Fruit fly (Drosophila melanogaster) whole organism, prepupa: Measurements from ENCODE around the gene Hipk.

Experiments
- CG10631 ChIP-seq: fragments of 200-800 bp; sonication (Bioruptor generic); optimal IDR thresholded peaks from 2 replicates; lab custom pipeline; 2016; ENCODE audit warnings: missing biosample characterization, missing genetic modification characterization
- CG10669 ChIP-seq: fragments of 200-800 bp; sonication (Bioruptor generic); optimal IDR thresholded peaks from 3 replicates; lab custom pipeline; 2018; ENCODE audit warnings: missing biosample characterization, mild to moderate bottlenecking, missing genetic modification characterization, moderate library complexity
- CG11294 ChIP-seq: fragments of 200-800 bp; sonication (Bioruptor generic); IDR thresholded peaks from 2 replicates; pipeline ENCODE4 v1.3.6; 2022; ENCODE audit warnings: missing biosample characterization, missing genetic modification characterization
- CG11902 ChIP-seq: fragments of 200-800 bp; sonication (Bioruptor generic); optimal IDR thresholded peaks from 3 replicates; lab custom pipeline; 2016; ENCODE audit warnings: missing biosample characterization, missing genetic modification characterization
- CG15336 ChIP-seq: fragments of 200-800 bp; sonication (Bioruptor generic); IDR thresholded peaks from 2 replicates; pipeline ENCODE4 v1.3.6; 2022; ENCODE audit warnings: missing biosample characterization, missing genetic modification characterization
- CG1621 ChIP-seq: fragments of 200-800 bp; sonication (Bioruptor generic); optimal IDR thresholded peaks from 3 replicates; lab custom pipeline; 2018; ENCODE audit warnings: missing biosample characterization, mild to moderate bottlenecking, missing genetic modification characterization
- CG16779 ChIP-seq: fragments of 200-800 bp; sonication (Bioruptor generic); optimal IDR thresholded peaks from 3 replicates; lab custom pipeline; 2017; ENCODE audit warnings: missing biosample characterization, mild to moderate bottlenecking, missing genetic modification characterization
- CG31627 ChIP-seq: fragments of 200-800 bp; sonication (Bioruptor generic); optimal IDR thresholded peaks from 3 replicates; lab custom pipeline; 2016; ENCODE audit warnings: missing biosample characterization, missing genetic modification characterization
- CG32006 ChIP-seq: fragments of 200-800 bp; sonication (Bioruptor generic); optimal IDR thresholded peaks from 3 replicates; lab custom pipeline; 2017; ENCODE audit warnings: missing biosample characterization, mild to moderate bottlenecking, missing genetic modification characterization
- CG34406 ChIP-seq: fragments of 200-800 bp; sonication (Bioruptor generic); optimal IDR thresholded peaks from 3 replicates; lab custom pipeline; 2016; ENCODE audit warnings: missing biosample characterization, missing genetic modification characterization
- CG3919 ChIP-seq: fragments of 200-800 bp; sonication (Bioruptor generic); optimal IDR thresholded peaks from 3 replicates; lab custom pipeline; 2016; ENCODE audit warnings: missing biosample characterization, missing genetic modification characterization
- CG4318 ChIP-seq: fragments of 200-800 bp; sonication (Bioruptor generic); optimal IDR thresholded peaks from 3 replicates; lab custom pipeline; 2017; ENCODE audit warnings: missing biosample characterization, mild to moderate bottlenecking, missing genetic modification characterization
- CG6276 ChIP-seq: fragments of 200-800 bp; sonication (Bioruptor generic); optimal IDR thresholded peaks from 2 replicates; lab custom pipeline; 2017; ENCODE audit warnings: missing biosample characterization, mild to moderate bottlenecking, missing genetic modification characterization
- CG6792 ChIP-seq: fragments of 200-800 bp; sonication (Bioruptor generic); optimal IDR thresholded peaks from 3 replicates; lab custom pipeline; 2016; ENCODE audit warnings: missing biosample characterization, missing genetic modification characterization
- CG6808 ChIP-seq: fragments of 200-800 bp; sonication (Bioruptor generic); optimal IDR thresholded peaks from 3 replicates; lab custom pipeline; 2017; ENCODE audit warnings: missing biosample characterization, missing genetic modification characterization, mild to moderate bottlenecking, moderate library complexity, missing genetic modification reagents
- CG6854 ChIP-seq: fragments of 200-800 bp; sonication (Bioruptor generic); optimal IDR thresholded peaks from 2 replicates; lab custom pipeline; 2017; ENCODE audit warnings: missing biosample characterization, mild to moderate bottlenecking, missing genetic modification characterization
- CG8319 ChIP-seq: fragments of 200-800 bp; sonication (Bioruptor generic); optimal IDR thresholded peaks from 3 replicates; lab custom pipeline; 2016; ENCODE audit warnings: missing biosample characterization, missing genetic modification characterization
- CG9139 ChIP-seq: fragments of 200-800 bp; sonication (Bioruptor generic); optimal IDR thresholded peaks from 3 replicates; lab custom pipeline; 2017; ENCODE audit warnings: missing biosample characterization, mild to moderate bottlenecking, missing genetic modification characterization
- Eip75B ChIP-seq: fragments of 200-800 bp; sonication (Bioruptor generic); optimal IDR thresholded peaks from 3 replicates; lab custom pipeline; 2016; ENCODE audit warnings: missing biosample characterization, missing genetic modification characterization
- Eip78C ChIP-seq: fragments of 200-800 bp; sonication (Bioruptor generic); peaks from one replicate; lab custom pipeline; 2016; ENCODE audit warnings: missing biosample characterization, missing genetic modification characterization
- Eip93F ChIP-seq: fragments of 200-800 bp; sonication (Bioruptor generic); optimal IDR thresholded peaks from 2 replicates; lab custom pipeline; 2016; ENCODE audit warnings: missing biosample characterization, mild to moderate bottlenecking, missing genetic modification characterization
- Ets21C ChIP-seq: fragments of 200-800 bp; sonication (Bioruptor generic); optimal IDR thresholded peaks from 3 replicates; lab custom pipeline; 2016; ENCODE audit warnings: missing biosample characterization, missing genetic modification characterization
- Hr38 ChIP-seq: sonication (Bioruptor generic); optimal IDR thresholded peaks from 2 replicates; lab custom pipeline; 2016; ENCODE audit warnings: missing biosample characterization, missing genetic modification characterization
- Lpt ChIP-seq: fragments of 200-800 bp; sonication (Bioruptor generic); optimal IDR thresholded peaks from 3 replicates; lab custom pipeline; 2016; ENCODE audit warnings: missing biosample characterization, missing genetic modification characterization
- Met ChIP-seq: fragments of 200-800 bp; sonication (Bioruptor generic); optimal IDR thresholded peaks from 3 replicates; lab custom pipeline; 2016; ENCODE audit warnings: missing biosample characterization, missing genetic modification characterization
- OdsH ChIP-seq: fragments of 200-800 bp; sonication (Bioruptor generic); optimal IDR thresholded peaks from 3 replicates; lab custom pipeline; 2016; ENCODE audit warnings: missing biosample characterization, missing genetic modification characterization
- Sox102F ChIP-seq: fragments of 200-800 bp; sonication (Bioruptor generic); optimal IDR thresholded peaks from 2 replicates; lab custom pipeline; 2016; ENCODE audit warnings: missing biosample characterization, mild to moderate bottlenecking, missing genetic modification characterization
- Sox14 ChIP-seq: fragments of 200-800 bp; sonication (Bioruptor generic); optimal IDR thresholded peaks from 3 replicates; lab custom pipeline; 2016; ENCODE audit warnings: missing biosample characterization, missing genetic modification characterization
- Sox15 ChIP-seq: fragments of 200-800 bp; sonication (Bioruptor generic); optimal IDR thresholded peaks from 3 replicates; lab custom pipeline; 2016; ENCODE audit warnings: missing biosample characterization, missing genetic modification characterization
- achi ChIP-seq: fragments of 200-800 bp; sonication (Bioruptor generic); optimal IDR thresholded peaks from 3 replicates; lab custom pipeline; 2016; ENCODE audit warnings: missing biosample characterization, missing genetic modification characterization
- acj6 ChIP-seq: fragments of 200-800 bp; sonication (Bioruptor generic); optimal IDR thresholded peaks from 3 replicates; lab custom pipeline; 2016; ENCODE audit warnings: missing biosample characterization, missing genetic modification characterization
- dac ChIP-seq: fragments of 200-800 bp; sonication (Bioruptor generic); optimal IDR thresholded peaks from 2 replicates; lab custom pipeline; 2017; ENCODE audit warnings: missing biosample characterization, mild to moderate bottlenecking, missing genetic modification characterization
- dsx ChIP-seq: fragments of 200-800 bp; optimal IDR thresholded peaks from 3 replicates; lab custom pipeline; 2019; ENCODE audit warnings: missing biosample characterization, mild to moderate bottlenecking, missing genetic modification characterization, moderate library complexity; ENCODE audit not compliant: poor library complexity, severe bottlenecking
- esn ChIP-seq: fragments of 200-800 bp; sonication (Bioruptor generic); optimal IDR thresholded peaks from 2 replicates; lab custom pipeline; 2016; ENCODE audit warnings: missing biosample characterization, mild to moderate bottlenecking, missing genetic modification characterization, moderate library complexity
- fd59A ChIP-seq: fragments of 200-800 bp; sonication (Bioruptor generic); optimal IDR thresholded peaks from 2 replicates; lab custom pipeline; 2017; ENCODE audit warnings: missing biosample characterization, mild to moderate bottlenecking, missing genetic modification characterization, missing genetic modification reagents
- fd85E ChIP-seq: fragments of 200-800 bp; sonication (Bioruptor generic); optimal IDR thresholded peaks from 3 replicates; lab custom pipeline; 2016; ENCODE audit warnings: missing biosample characterization, missing genetic modification characterization
- lz ChIP-seq: fragments of 200-800 bp; sonication (Bioruptor generic); optimal IDR thresholded peaks from 3 replicates; lab custom pipeline; 2016; ENCODE audit warnings: missing biosample characterization, missing genetic modification characterization
- net ChIP-seq: fragments of 200-800 bp; sonication (Bioruptor generic); optimal IDR thresholded peaks from 3 replicates; lab custom pipeline; 2016; ENCODE audit warnings: missing biosample characterization, missing genetic modification characterization
- ss ChIP-seq, 2 experiments: fragments of 200-800 bp; sonication (Bioruptor generic); optimal IDR thresholded peaks; 2 replicates in 1 of 2; 3 replicates in 1 of 2; lab custom pipeline; 2017 to 2018; ENCODE audit warnings: mild to moderate bottlenecking in 2 of 2, missing biosample characterization in 2 of 2, missing genetic modification characterization in 2 of 2, moderate library complexity in 1 of 2
- svp ChIP-seq: fragments of 200-800 bp; sonication (Bioruptor generic); peaks from one replicate; lab custom pipeline; 2016; ENCODE audit warnings: missing biosample characterization, missing genetic modification characterization
- topi ChIP-seq: fragments of 200-800 bp; sonication (Bioruptor generic); optimal IDR thresholded peaks from 3 replicates; lab custom pipeline; 2016; ENCODE audit warnings: missing biosample characterization, missing genetic modification characterization
- vri ChIP-seq: fragments of 200-800 bp; sonication (Bioruptor generic); optimal IDR thresholded peaks from 3 replicates; lab custom pipeline; 2016; ENCODE audit warnings: missing biosample characterization, mild to moderate bottlenecking, missing genetic modification characterization

Hipk gene

DNA sequence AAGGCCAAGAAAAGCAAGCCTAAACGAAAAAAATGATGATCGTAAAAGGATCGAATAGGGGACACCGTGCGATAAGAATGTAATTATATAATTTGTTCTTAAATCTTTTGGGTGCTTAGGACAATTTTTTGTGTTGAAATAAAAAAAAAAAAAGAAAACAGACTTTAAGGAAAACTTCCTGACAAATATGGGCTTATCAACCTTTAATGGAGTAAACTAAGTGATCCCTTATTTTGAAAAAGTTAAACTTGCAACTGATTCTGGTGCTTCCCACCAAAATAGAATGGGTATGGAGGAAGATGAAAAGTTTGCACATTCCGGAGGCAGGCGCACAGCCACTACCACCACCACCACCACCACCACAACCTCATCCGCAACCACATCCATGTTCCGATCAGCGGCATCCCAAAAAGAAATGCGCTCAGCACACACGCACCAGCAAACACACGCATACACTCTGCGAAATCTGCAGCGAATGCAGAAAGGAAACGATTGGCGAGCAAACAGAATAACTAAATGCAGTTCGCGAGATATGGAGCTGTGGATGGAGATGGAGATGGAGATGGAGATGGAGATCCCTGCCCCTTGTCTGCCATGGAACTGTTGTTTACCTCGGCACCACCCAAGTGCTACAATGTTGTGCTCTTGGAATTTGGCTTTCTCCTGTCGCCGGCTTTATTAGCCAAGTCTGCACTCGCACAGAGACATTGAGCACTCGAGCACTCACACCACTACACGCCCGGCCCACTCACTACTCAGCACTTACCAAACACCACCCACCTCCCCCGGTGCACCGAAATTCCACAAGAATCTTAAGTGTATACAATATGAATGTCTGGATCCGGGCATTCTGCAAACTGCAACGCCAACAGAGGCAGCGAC is 76.8 kb downstream of the Hipk start (continued):
- TF ChIP-seq Met (GFP tag; lab: Kevin White, UChicago) (peak; percentile 94), Sox15 (GFP tag; lab: Kevin White, UChicago) (peak; percentile 76), vri (GFP tag; lab: Kevin White, UChicago) (peak; percentile 80), CG15336 (GFP tag; lab: Robert Waterston, UW) (peak; percentile 68), dac (GFP tag; lab: Kevin White, UChicago) (no peak), CG16779 (tag; lab: Kevin White, UChicago) (peak; percentile 56), net (peak; percentile 76), CG1621 (tag; lab: Kevin White, UChicago) (peak; percentile 30), CG6276 (GFP tag; lab: Kevin White, UChicago) (peak; percentile 33), CG32006 (GFP tag; lab: Kevin White, UChicago) (peak; percentile 77), lz (peak; percentile 92), Hr38 (GFP tag; lab: Kevin White, UChicago) (no peak), Lpt (GFP tag; lab: Kevin White, UChicago) (peak; percentile 46), CG8319 (GFP tag; lab: Kevin White, UChicago) (peak; percentile 43), acj6 (peak; percentile 90), esn (GFP tag; lab: Kevin White, UChicago) (peak; percentile 94), Eip75B (peak; percentile 88), CG31627 (GFP tag; lab: Kevin White, UChicago) (peak; percentile 90), Sox102F (GFP tag; lab: Kevin White, UChicago) (peak; percentile 90), CG9139 (GFP tag; lab: Kevin White, UChicago) (peak; percentile 76)

DNA sequence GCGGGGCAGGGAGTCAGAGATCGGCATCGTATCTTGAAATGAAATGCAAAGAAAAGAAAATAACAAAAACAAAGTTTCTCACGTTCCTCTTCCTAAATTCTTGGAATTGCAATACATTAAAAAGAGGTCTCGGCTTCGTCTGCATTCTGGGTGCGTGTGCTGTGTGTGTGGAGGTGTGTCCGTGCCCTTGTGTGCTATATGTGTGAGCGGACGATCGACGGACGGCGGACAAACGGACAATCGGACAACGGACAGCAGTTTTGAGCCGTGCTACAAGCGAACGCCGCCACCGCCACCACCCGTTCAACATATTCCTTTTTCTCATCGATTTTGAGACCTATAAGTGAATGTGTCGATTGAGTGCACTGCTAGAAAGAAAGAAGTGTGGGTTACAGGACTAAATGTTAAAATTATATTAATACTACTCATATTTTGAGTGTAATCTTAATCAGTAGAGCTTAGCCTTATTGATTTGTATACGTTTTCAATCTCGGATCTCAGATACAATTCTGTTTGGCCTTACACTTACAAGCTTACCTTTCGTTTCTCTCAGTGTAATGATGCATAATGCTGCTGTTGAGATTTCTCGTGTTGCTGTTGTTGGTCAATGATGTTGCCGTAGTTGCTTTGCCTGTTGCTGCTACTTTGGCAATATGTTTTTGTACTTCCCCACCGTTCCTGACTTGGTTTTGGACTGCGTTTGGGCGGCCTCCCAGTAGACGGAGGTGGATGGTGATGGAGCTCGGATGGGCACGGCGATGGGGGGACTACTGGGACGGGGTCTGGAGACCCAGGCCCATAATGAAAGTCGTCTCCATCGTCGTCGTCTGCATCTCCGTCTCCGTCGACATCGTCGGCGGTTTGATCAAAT is 78.5 kb downstream of the Hipk start:
- TF ChIP-seq CG15336 (GFP tag; lab: Robert Waterston, UW) (peak; percentile 84), Sox102F (GFP tag; lab: Kevin White, UChicago) (peak; percentile 97), CG8319 (GFP tag; lab: Kevin White, UChicago) (peak; percentile 87), acj6 (peak; percentile 95), CG4318 (peak; percentile 83), Sox15 (GFP tag; lab: Kevin White, UChicago) (peak; percentile 82), svp (GFP tag; lab: Kevin White, UChicago) (peak; percentile 98), fd85E (GFP tag; lab: Kevin White, UChicago) (peak; percentile 75), OdsH (GFP tag; lab: Kevin White, UChicago) (peak; percentile 93), Sox14 (GFP tag; lab: Kevin White, UChicago) (peak; percentile 94), Eip78C (peak; percentile 99), CG3919 (GFP tag; lab: Kevin White, UChicago) (peak; percentile 95), Eip75B (peak; percentile 95), Lpt (GFP tag; lab: Kevin White, UChicago) (peak; percentile 77), CG11294 (GFP tag; lab: Robert Waterston, UW) (peak; percentile 53; the same call in 1 of the 2 replicates), lz (peak; percentile 95), Hr38 (GFP tag; lab: Kevin White, UChicago) (no peak), Eip93F (GFP tag; lab: Kevin White, UChicago) (peak; percentile 98), CG6276 (GFP tag; lab: Kevin White, UChicago) (peak; percentile 82), dsx (peak; percentile 95), CG6792 (GFP tag; lab: Kevin White, UChicago) (peak; percentile 94), vri (GFP tag; lab: Kevin White, UChicago) (peak; percentile 96), dac (GFP tag; lab: Kevin White, UChicago) (peak; percentile 69), CG32006 (GFP tag; lab: Kevin White, UChicago) (peak; percentile 89), CG6808 (GFP tag; lab: Kevin White, UChicago) (peak; percentile 94), Ets21C (GFP tag; lab: Kevin White, UChicago) (peak; percentile 89), CG10669 (GFP tag; lab: Kevin White, UChicago) (peak; percentile 94), esn (GFP tag; lab: Kevin White, UChicago) (peak; percentile 98), Met (GFP tag; lab: Kevin White, UChicago) (peak; percentile 97), achi (GFP tag; lab: Kevin White, UChicago) (peak; percentile 93), fd59A (peak; percentile 95), CG34406 (GFP tag; lab: Kevin White, UChicago) (peak; percentile 92), CG16779 (tag; lab: Kevin White, UChicago) (peak; percentile 86), CG11902 (GFP tag; lab: Kevin White, UChicago) (peak; percentile 86), CG10631 (peak; percentile 94), topi (peak; percentile 96), CG6854 (GFP tag; lab: Kevin White, UChicago) (peak; percentile 92), ss (GFP tag; optimal IDR thresholded peaks at IDR 0.05; lab: Kevin White, UChicago) (peak; percentile 94 to 95)
